Worm (Caenorhabditis elegans) whole organism, L1 larva: ENCODE data around the gene spv-1.

Experiments
- C04F5.9 ChIP-seq: sonication (generic microtip); optimal IDR thresholded peaks from 2 replicates; lab custom pipeline; 2016; ENCODE audit warnings: missing genetic modification characterization, missing compliant biosample characterization
- C16A3.4 ChIP-seq: fragments of 150-350 bp; optimal IDR thresholded peaks from 2 replicates; lab custom pipeline; 2014; ENCODE audit warnings: missing biosample characterization, missing genetic modification characterization
- Y116A8C.19 ChIP-seq: sonication (generic microtip); optimal IDR thresholded peaks from 2 replicates; lab custom pipeline; 2016; ENCODE audit warnings: missing compliant biosample characterization, missing genetic modification characterization, borderline replicate concordance
- aha-1 ChIP-seq: fragments of 150-350 bp; optimal IDR thresholded peaks from 2 replicates; lab custom pipeline; 2014; ENCODE audit warnings: missing biosample characterization, missing genetic modification characterization
- alr-1 ChIP-seq: fragments of 200-800 bp; sonication (Bioruptor generic); optimal IDR thresholded peaks from 2 replicates; lab custom pipeline; 2018; ENCODE audit warnings: borderline replicate concordance, mild to moderate bottlenecking, missing genetic modification characterization, missing compliant biosample characterization
- aly-2 ChIP-seq: fragments of 150-350 bp; optimal IDR thresholded peaks from 2 replicates; lab custom pipeline; 2014; ENCODE audit warnings: missing biosample characterization, missing genetic modification characterization
- ama-1 ChIP-seq: fragments of 150-350 bp; optimal IDR thresholded peaks from 2 replicates; lab custom pipeline; 2014
- ceh-88 ChIP-seq: fragments of 200-800 bp; sonication (Bioruptor generic); IDR thresholded peaks from 2 replicates; pipeline ENCODE4 v1.3.6; 2022; ENCODE audit warnings: missing genetic modification characterization, missing compliant biosample characterization
- ceh-90 ChIP-seq: sonication (generic microtip); optimal IDR thresholded peaks from 2 replicates; lab custom pipeline; 2016; ENCODE audit warnings: missing genetic modification characterization, missing compliant biosample characterization
- dpl-1 ChIP-seq, 3 experiments: fragments of 150-350 bp in 2 of 3; sonication (generic microtip) in 1 of 3; optimal IDR thresholded peaks; 2 replicates each; lab custom pipeline; 2014 to 2017; ENCODE audit warnings: missing biosample characterization in 3 of 3, missing genetic modification characterization in 3 of 3, missing genetic modification reagents in 3 of 3
- dsc-1 ChIP-seq: sonication (generic microtip); optimal IDR thresholded peaks from 2 replicates; lab custom pipeline; 2016; ENCODE audit warnings: mild to moderate bottlenecking, missing genetic modification characterization, missing compliant biosample characterization
- efl-1 ChIP-seq, 4 experiments: fragments of 150-350 bp; optimal IDR thresholded peaks in 3 of 4; peaks in 1 of 4; 1 replicate in 1 of 4; 2 replicates in 3 of 4; lab custom pipeline; 2014; ENCODE audit warnings: missing biosample characterization in 2 of 4, missing genetic modification characterization in 2 of 4, missing genetic modification reagents in 2 of 4
- egl-27 ChIP-seq, 2 experiments: fragments of 150-350 bp in 1 of 2; sonication (generic microtip); optimal IDR thresholded peaks; 3 replicates each; lab custom pipeline; 2017 to 2018; ENCODE audit warnings: missing biosample characterization in 2 of 2, missing genetic modification characterization in 2 of 2, missing genetic modification reagents in 2 of 2
- elt-2 ChIP-seq: sonication (generic microtip); optimal IDR thresholded peaks from 2 replicates; lab custom pipeline; 2016; ENCODE audit warnings: missing genetic modification characterization, mild to moderate bottlenecking, inconsistent platforms, missing compliant biosample characterization, missing genetic modification reagents
- elt-3 ChIP-seq, 6 experiments: fragments of 150-350 bp in 1 of 6; sonication (generic microtip); optimal IDR thresholded peaks; 2 replicates each; lab custom pipeline; 2017 to 2018; ENCODE audit warnings: missing biosample characterization in 6 of 6, missing genetic modification characterization in 6 of 6, inconsistent platforms in 1 of 6
- ets-5 ChIP-seq: fragments of 200-800 bp; sonication (Bioruptor generic); IDR thresholded peaks from 2 replicates; pipeline ENCODE4 v1.3.6; 2022; ENCODE audit warnings: missing genetic modification characterization, missing compliant biosample characterization
- fkh-4 ChIP-seq: sonication (generic microtip); optimal IDR thresholded peaks from 2 replicates; lab custom pipeline; 2016; ENCODE audit warnings: missing compliant biosample characterization, missing genetic modification characterization, borderline replicate concordance
- fkh-8 ChIP-seq: sonication (generic microtip); optimal IDR thresholded peaks from 2 replicates; lab custom pipeline; 2016; ENCODE audit warnings: mild to moderate bottlenecking, missing genetic modification characterization, missing compliant biosample characterization
- hlh-17 ChIP-seq: fragments of 200-800 bp; sonication (Bioruptor generic); optimal IDR thresholded peaks from 2 replicates; lab custom pipeline; 2018; ENCODE audit warnings: missing genetic modification characterization, mild to moderate bottlenecking, missing compliant biosample characterization, moderate library complexity, borderline replicate concordance
- lin-13 ChIP-seq: fragments of 150-350 bp; optimal IDR thresholded peaks from 2 replicates; lab custom pipeline; 2014; ENCODE audit warnings: missing biosample characterization, missing genetic modification reagents, missing genetic modification characterization
- lin-14 ChIP-seq: fragments of 200-800 bp; sonication (Bioruptor generic); optimal IDR thresholded peaks from 2 replicates; lab custom pipeline; 2018; ENCODE audit warnings: mild to moderate bottlenecking, missing genetic modification characterization, moderate library complexity, missing compliant biosample characterization
- lin-15B ChIP-seq: fragments of 150-350 bp; sonication (generic microtip); optimal IDR thresholded peaks from 3 replicates; lab custom pipeline; 2014; ENCODE audit warnings: missing biosample characterization, missing genetic modification characterization
- lsy-2 ChIP-seq, 2 experiments: fragments of 150-350 bp; optimal IDR thresholded peaks; 2 replicates each; lab custom pipeline; 2014; ENCODE audit warnings: missing biosample characterization in 2 of 2, missing genetic modification characterization in 2 of 2
- mab-9 ChIP-seq: fragments of 200-800 bp; sonication (Bioruptor generic); IDR thresholded peaks from 2 replicates; pipeline ENCODE4 v1.3.6; 2022; ENCODE audit warnings: missing genetic modification reagents, missing genetic modification characterization, missing compliant biosample characterization
- mdl-1 ChIP-seq, 2 experiments: fragments of 150-350 bp; optimal IDR thresholded peaks; 2 replicates each; lab custom pipeline; 2014 to 2017; ENCODE audit warnings: missing biosample characterization in 2 of 2, missing genetic modification characterization in 2 of 2, inconsistent platforms in 1 of 2
- mef-2 ChIP-seq: fragments of 150-350 bp; optimal IDR thresholded peaks from 2 replicates; lab custom pipeline; 2014; ENCODE audit warnings: missing biosample characterization, missing genetic modification characterization
- nhr-11 ChIP-seq: fragments of 150-350 bp; optimal IDR thresholded peaks from 2 replicates; lab custom pipeline; 2014; ENCODE audit warnings: missing biosample characterization, missing genetic modification characterization
- nhr-12 ChIP-seq: sonication (generic microtip); optimal IDR thresholded peaks from 2 replicates; lab custom pipeline; 2017; ENCODE audit warnings: missing biosample characterization, missing genetic modification characterization
- nhr-19 ChIP-seq: fragments of 200-800 bp; sonication (Bioruptor generic); conservative IDR thresholded peaks from 2 replicates; pipeline ENCODE4 v1.3.6; 2022; ENCODE audit warnings: missing genetic modification characterization, missing compliant biosample characterization
- nhr-237 ChIP-seq: fragments of 150-350 bp; optimal IDR thresholded peaks from 2 replicates; lab custom pipeline; 2014; ENCODE audit warnings: missing biosample characterization, missing genetic modification characterization
- nhr-28 ChIP-seq: fragments of 150-350 bp; optimal IDR thresholded peaks from 2 replicates; lab custom pipeline; 2014; ENCODE audit warnings: missing biosample characterization, missing genetic modification characterization
- nhr-71 ChIP-seq: sonication (generic microtip); optimal IDR thresholded peaks from 2 replicates; lab custom pipeline; 2016; ENCODE audit warnings: mild to moderate bottlenecking, missing genetic modification characterization, moderate library complexity, missing compliant biosample characterization
- nhr-76 ChIP-seq: sonication (generic microtip); optimal IDR thresholded peaks from 2 replicates; lab custom pipeline; 2017; ENCODE audit warnings: missing biosample characterization, missing genetic modification characterization
- nhr-77 ChIP-seq: fragments of 150-350 bp; optimal IDR thresholded peaks from 2 replicates; lab custom pipeline; 2014; ENCODE audit warnings: missing biosample characterization, missing genetic modification characterization
- nhr-84 ChIP-seq: sonication (generic microtip); optimal IDR thresholded peaks from 2 replicates; lab custom pipeline; 2017; ENCODE audit warnings: missing biosample characterization, missing genetic modification characterization
- nhr-85 ChIP-seq: sonication (generic microtip); peaks from one replicate; lab custom pipeline; 2016; ENCODE audit warnings: missing genetic modification characterization, inconsistent platforms, missing compliant biosample characterization
- nhr-90 ChIP-seq: sonication (generic microtip); optimal IDR thresholded peaks from 2 replicates; lab custom pipeline; 2016; ENCODE audit warnings: mild to moderate bottlenecking, missing genetic modification characterization, missing compliant biosample characterization; ENCODE audit not compliant: poor library complexity
- pag-3 ChIP-seq: sonication (generic microtip); optimal IDR thresholded peaks from 2 replicates; lab custom pipeline; 2017; ENCODE audit warnings: missing genetic modification characterization, mild to moderate bottlenecking, missing compliant biosample characterization, antibody characterized with exemption, borderline replicate concordance; ENCODE audit not compliant: insufficient read depth
- snu-23 ChIP-seq: sonication (generic microtip); optimal IDR thresholded peaks from 2 replicates; lab custom pipeline; 2016; ENCODE audit warnings: missing genetic modification characterization, missing compliant biosample characterization
- tbx-2 ChIP-seq: sonication (generic microtip); optimal IDR thresholded peaks from 2 replicates; lab custom pipeline; 2016; ENCODE audit warnings: missing genetic modification characterization, missing compliant biosample characterization
- tlp-1 ChIP-seq: fragments of 150-350 bp; optimal IDR thresholded peaks from 2 replicates; lab custom pipeline; 2014; ENCODE audit warnings: missing biosample characterization, missing genetic modification characterization
- unc-30 ChIP-seq: sonication (generic microtip); optimal IDR thresholded peaks from 2 replicates; lab custom pipeline; 2017; ENCODE audit warnings: missing biosample characterization, missing genetic modification characterization
- unc-86 ChIP-seq: sonication (generic microtip); optimal IDR thresholded peaks from 2 replicates; lab custom pipeline; 2016; ENCODE audit warnings: missing genetic modification characterization, missing compliant biosample characterization
- vab-15 ChIP-seq: sonication (generic microtip); optimal IDR thresholded peaks from 2 replicates; lab custom pipeline; 2017; ENCODE audit warnings: missing genotype, mild to moderate bottlenecking, missing genetic modification characterization, missing compliant biosample characterization
- zag-1 ChIP-seq: fragments of 150-350 bp; optimal IDR thresholded peaks from 2 replicates; lab custom pipeline; 2014; ENCODE audit warnings: missing biosample characterization, missing genetic modification characterization
- ztf-11 ChIP-seq, 2 experiments: sonication (generic microtip); optimal IDR thresholded peaks; 2 replicates each; lab custom pipeline; 2016 to 2017; ENCODE audit warnings: missing genetic modification characterization in 2 of 2, missing biosample characterization in 1 of 2, missing compliant biosample characterization in 1 of 2
- ztf-4 ChIP-seq: fragments of 150-350 bp; optimal IDR thresholded peaks from 2 replicates; lab custom pipeline; 2014; ENCODE audit warnings: missing biosample characterization, missing genetic modification characterization

Gene spv-1

DNA sequence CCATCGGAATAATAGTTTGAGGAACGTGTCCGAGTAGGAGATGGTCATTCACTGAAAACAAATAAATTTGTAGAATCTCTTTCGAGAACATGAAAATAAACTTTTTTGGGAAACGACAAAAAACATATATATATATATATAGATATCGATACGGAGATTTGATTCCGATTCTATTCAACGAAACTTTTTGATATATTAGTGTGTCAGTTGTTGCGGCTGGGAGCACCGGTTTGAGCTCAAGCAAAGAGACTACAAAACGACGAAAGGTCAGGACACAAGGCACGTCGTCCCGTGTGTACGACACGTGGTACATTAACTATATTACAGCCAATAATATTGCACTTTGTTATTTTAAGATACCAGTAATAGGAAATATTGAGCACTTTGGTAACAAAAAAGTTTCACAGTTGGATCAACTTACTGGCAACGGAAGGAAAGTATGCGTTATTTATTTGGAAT lies 20.9 kb downstream of the spv-1 start, which contains the start of gene best-23 (continued):
- TF ChIP-seq ceh-88 (no peak), dsc-1 (no peak), zag-1 (tag; lab: Kevin White, UChicago) (no peak), snu-23 (GFP tag; lab: Kevin White, UChicago) (peak; percentile 28), nhr-71 (tag; lab: Kevin White, UChicago) (peak; percentile 76), C04F5.9 (no peak), unc-30 (tag; lab: Kevin White, UChicago) (no peak), dpl-1 (GFP tag; optimal IDR thresholded peaks at IDR 0.05; lab: Kevin White, UChicago) (no peak), alr-1 (tag; lab: Kevin White, UChicago) (no peak), fkh-8 (tag; lab: Kevin White, UChicago) (no peak), fkh-4 (tag; lab: Kevin White, UChicago) (no peak), mdl-1 (tag; optimal IDR thresholded peaks at IDR 0.05; lab: Kevin White, UChicago) (no peak), ztf-4 (tag; lab: Kevin White, UChicago) (peak; percentile 36), nhr-19 (GFP tag; lab: Robert Waterston, UW) (peak; percentile 61), mab-9 (GFP tag; lab: Robert Waterston, UW) (no peak), vab-15 (no peak), ceh-90 (tag; lab: Kevin White, UChicago) (no peak), Y116A8C.19 (tag; lab: Kevin White, UChicago) (no peak), tbx-2 (no peak), lsy-2 (tag; optimal IDR thresholded peaks at IDR 0.05; lab: Kevin White, UChicago) (peak; percentile 2 to 26), nhr-28 (no peak), nhr-77 (no peak), ama-1 (lab: Kevin White, UChicago) (no peak), lin-15B (tag; lab: Kevin White, UChicago) (no peak), lin-14 (GFP tag; lab: Kevin White, UChicago) (peak; percentile 66)

DNA sequence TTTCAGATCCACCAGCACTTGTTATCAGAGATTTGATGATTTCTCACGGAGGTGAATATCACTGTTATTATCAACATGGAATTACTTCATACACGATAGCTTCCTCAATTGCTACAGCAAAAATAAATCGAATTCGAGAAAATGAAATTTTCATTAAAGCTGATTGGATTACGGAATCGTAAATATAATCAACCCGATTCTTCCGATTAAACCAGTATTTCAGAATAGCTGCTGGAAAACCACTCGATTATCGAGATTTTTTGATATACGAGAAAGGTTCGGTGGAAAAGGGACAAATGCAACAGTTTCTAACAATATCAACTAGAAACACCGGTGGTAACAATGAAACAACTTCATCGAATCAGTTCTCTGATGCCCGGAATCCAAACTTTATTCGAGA lies 26.5 kb downstream of the spv-1 start:
- TF ChIP-seq ama-1 (lab: Kevin White, UChicago) (no peak), efl-1 (optimal IDR thresholded peaks at IDR 0.05; lab: Kevin White, UChicago) (no peak), efl-1 (GFP tag; optimal IDR thresholded peaks at IDR 0.05 in 1 of 2; lab: Kevin White, UChicago) (peak in 1 of 2 experiments; percentile 90)

DNA sequence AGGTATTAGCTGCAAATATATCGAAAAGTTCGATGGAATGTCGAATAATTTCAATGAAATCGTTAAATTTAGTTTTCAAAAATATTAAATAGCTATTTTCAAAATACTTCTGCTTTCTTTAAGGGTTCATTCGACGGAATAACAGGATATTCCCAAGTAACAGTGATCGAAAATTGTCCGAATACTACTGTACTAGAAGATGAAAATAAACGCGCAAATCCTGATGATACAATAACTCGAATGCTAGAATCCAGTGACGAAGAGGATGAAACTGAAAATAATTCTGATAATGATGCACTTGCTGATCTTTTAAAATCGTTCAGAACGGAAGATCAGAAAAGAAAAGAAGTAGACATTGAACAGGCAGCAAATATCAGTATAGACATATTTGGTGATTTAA lies 27.7 kb downstream of the spv-1 start:
- no peak for TF ChIP-seq nhr-76 (tag; lab: Kevin White, UChicago)
- no peak for TF ChIP-seq mef-2
- no peak for TF ChIP-seq egl-27 (tag; optimal IDR thresholded peaks at IDR 0.05; lab: Kevin White, UChicago)
- no peak for TF ChIP-seq fkh-4 (tag; lab: Kevin White, UChicago)

DNA sequence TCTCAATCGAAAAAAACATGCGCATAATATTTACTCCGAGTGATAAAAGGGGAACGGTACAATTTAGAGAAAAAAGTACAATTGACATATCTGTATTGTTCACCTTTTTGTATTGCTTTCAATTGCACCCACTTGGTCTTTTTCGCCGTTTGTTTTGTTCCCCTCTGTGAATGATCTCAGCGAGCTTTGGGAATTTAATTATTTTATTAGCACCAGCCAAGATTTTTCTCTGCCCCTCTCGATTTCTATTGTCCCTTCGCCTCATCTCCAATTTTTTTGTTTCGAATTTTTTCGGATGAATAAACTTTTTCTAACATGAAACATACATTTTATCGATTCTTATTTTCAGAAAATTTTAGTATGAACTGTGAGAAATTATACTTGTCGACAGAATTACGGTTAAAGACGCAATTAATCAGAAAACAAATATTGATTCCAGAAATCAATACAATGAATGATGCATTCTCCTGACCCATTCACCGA lies 28.3 kb downstream of the spv-1 start, which contains the start of gene rev-1:
TSS of gene rev-1 (plus strand) at position 433 of the 483 bp plus-strand sequence.
- TF ChIP-seq nhr-85 = no peak
- TF ChIP-seq aha-1 (tag; lab: Kevin White, UChicago) = no peak
- no peak for TF ChIP-seq tlp-1 (tag; lab: Kevin White, UChicago)
- TF ChIP-seq elt-2 (tag; lab: Kevin White, UChicago) = no peak
- no peak for TF ChIP-seq elt-3 (tag; optimal IDR thresholded peaks at IDR 0.05; lab: Kevin White, UChicago)
- TF ChIP-seq hlh-17 (GFP tag; lab: Kevin White, UChicago) = no peak
- TF ChIP-seq lin-13 (GFP tag; lab: Kevin White, UChicago) = no peak
- peak; percentile 31 for TF ChIP-seq lin-14 (GFP tag; lab: Kevin White, UChicago)
- TF ChIP-seq nhr-237 (tag; lab: Kevin White, UChicago) = no peak
- no peak for TF ChIP-seq nhr-84
- no peak for TF ChIP-seq nhr-11 (tag; lab: Kevin White, UChicago)
- TF ChIP-seq C16A3.4 (tag; lab: Kevin White, UChicago) = no peak
- no peak for TF ChIP-seq nhr-12 (tag; lab: Kevin White, UChicago)
- no peak for TF ChIP-seq ztf-11 (tag; optimal IDR thresholded peaks at IDR 0.05; lab: Kevin White, UChicago)
- no peak for TF ChIP-seq vab-15
- TF ChIP-seq aly-2 (tag; lab: Kevin White, UChicago) = peak; percentile 59
- TF ChIP-seq efl-1 (optimal IDR thresholded peaks at IDR 0.05; lab: Kevin White, UChicago) = no peak
- TF ChIP-seq efl-1 (GFP tag; optimal IDR thresholded peaks at IDR 0.05 in 1 of 2; lab: Kevin White, UChicago) = peak in 1 of 2 experiments; percentile 65
- no peak for TF ChIP-seq mef-2
- no peak for TF ChIP-seq pag-3 (tag; lab: Kevin White, UChicago)
- TF ChIP-seq unc-86 (tag; lab: Kevin White, UChicago) = no peak
- no peak for TF ChIP-seq nhr-90 (tag; lab: Kevin White, UChicago)
- no peak for TF ChIP-seq mdl-1 (tag; optimal IDR thresholded peaks at IDR 0.05; lab: Kevin White, UChicago)
- no peak for TF ChIP-seq mab-9 (GFP tag; lab: Robert Waterston, UW)
- TF ChIP-seq ets-5 (GFP tag; lab: Robert Waterston, UW) = no peak
